Worm (Caenorhabditis elegans): ENCODE measurements around the gene srw-138.

DNA sequence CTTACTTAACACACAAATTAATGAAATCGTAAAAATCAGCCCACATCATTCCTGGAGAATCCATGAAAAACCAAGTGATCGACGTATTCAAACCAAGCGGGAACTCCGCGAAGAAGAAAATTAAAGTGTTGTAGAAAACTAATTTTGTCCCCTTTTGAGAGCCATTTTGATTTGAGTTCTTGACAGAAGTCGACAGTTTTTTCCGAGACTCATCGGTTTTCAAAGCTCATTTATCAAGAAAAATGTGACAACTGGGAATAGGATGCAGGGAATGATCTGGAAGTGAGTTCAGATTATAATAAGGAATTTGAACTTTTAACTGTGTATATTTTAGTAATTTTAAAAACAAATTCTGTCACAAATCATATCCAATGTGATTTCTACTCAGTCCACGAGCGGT is 48.5 kb upstream of the srw-138 start, which contains the start of gene srw-135:
- TF ChIP-seq sox-4 (tag; optimal IDR thresholded peaks at IDR 0.05) (no peak), snpc-4 (tag; optimal IDR thresholded peaks at IDR 0.05) (no peak), egl-27 (tag; optimal IDR thresholded peaks at IDR 0.05) (no peak), skn-1 (tag; optimal IDR thresholded peaks at IDR 0.05) (no peak), lsy-2 (tag; optimal IDR thresholded peaks at IDR 0.05) (no peak), pqm-1 (tag; optimal IDR thresholded peaks at IDR 0.05) (no peak), fkh-4 (tag; optimal IDR thresholded peaks at IDR 0.05; ENCODE audit: borderline replicate concordance) (no peak), lin-15B (tag; optimal IDR thresholded peaks at IDR 0.05) (no peak), aly-2 (tag; optimal IDR thresholded peaks at IDR 0.05) (no peak), lin-35 (GFP tag; optimal IDR thresholded peaks at IDR 0.05) (no peak), unc-62 (GFP tag; optimal IDR thresholded peaks at IDR 0.05) (no peak), elt-2 (tag; optimal IDR thresholded peaks at IDR 0.05) (no peak)
